Fruit fly (Drosophila melanogaster): Measurements from ENCODE around the gene sta.

The sta gene

dm6 chrX:1470562-1470961, 12.7 kb downstream of the sta start, which contains the start of gene pck (continued):
- TF ChIP-seq dysf (GFP tag; IDR thresholded peaks at IDR 0.05) = peak; percentile 51; the same call in 1 of the 3 replicates
- no peak for TF ChIP-seq CG15011 (GFP tag; optimal IDR thresholded peaks at IDR 0.05)
- no peak for TF ChIP-seq tup (GFP tag; optimal IDR thresholded peaks at IDR 0.05)
- peak; percentile 36 for TF ChIP-seq gcm2 (GFP tag; optimal IDR thresholded peaks at IDR 0.05)
- peak; percentile 26 for TF ChIP-seq CTCF (GFP tag; optimal IDR thresholded peaks at IDR 0.05)
- TF ChIP-seq Tbp (GFP tag; optimal IDR thresholded peaks at IDR 0.05) = no peak
- peak; percentile 22; the same call in 1 of the 2 replicates for TF ChIP-seq CG11696 (GFP tag; IDR thresholded peaks at IDR 0.05)
- TF ChIP-seq Xbp1 (GFP tag; optimal IDR thresholded peaks at IDR 0.05) = peak; percentile 69
- peak; percentile 69 for TF ChIP-seq CG16863 (GFP tag; optimal IDR thresholded peaks at IDR 0.05)
- TF ChIP-seq Adf1 (GFP tag; IDR thresholded peaks at IDR 0.05) = peak; percentile 31; the same call in 1 of the 2 replicates
- TF ChIP-seq CG7271 (tag; optimal IDR thresholded peaks at IDR 0.05) = peak; percentile 49
- TF ChIP-seq eve (GFP tag; optimal IDR thresholded peaks at IDR 0.05) = no peak
- TF ChIP-seq ash1 (GFP tag; optimal IDR thresholded peaks at IDR 0.05) = no peak
- TF ChIP-seq CG13775 (GFP tag; optimal IDR thresholded peaks at IDR 0.05) = peak; percentile 69
- TF ChIP-seq cg (GFP tag; optimal IDR thresholded peaks at IDR 0.05) = peak; percentile 42
- no peak for TF ChIP-seq Hr39 (optimal IDR thresholded peaks at IDR 0.05)
- no peak for TF ChIP-seq CG11723 (GFP tag; optimal IDR thresholded peaks at IDR 0.05)
- TF ChIP-seq Gug (GFP tag; IDR thresholded peaks at IDR 0.05) = peak; percentile 61
- TF ChIP-seq Scr (GFP tag; IDR thresholded peaks at IDR 0.05; ENCODE audit: partially characterized antibody) = peak; percentile 67
- peak; percentile 55 for TF ChIP-seq ttk (GFP tag; IDR thresholded peaks at IDR 0.05)
- TF ChIP-seq CG4617 (GFP tag; optimal IDR thresholded peaks at IDR 0.05; ENCODE audit: borderline replicate concordance) = peak; percentile 81
- TF ChIP-seq dati (GFP tag; IDR thresholded peaks at IDR 0.05) = 0 out of 2 replicates have a peak, but pooled peaks have one; percentile 20
- TF ChIP-seq vvl (GFP tag; IDR thresholded peaks at IDR 0.05) = peak; percentile 86
- TF ChIP-seq CG3726 (GFP tag; IDR thresholded peaks at IDR 0.05) = 0 out of 3 replicates have a peak, but pooled peaks have one; percentile 25
- peak; percentile 35; the same call in 1 of the 2 replicates for TF ChIP-seq HLH3B (GFP tag; IDR thresholded peaks at IDR 0.05)
- TF ChIP-seq CG9727 (GFP tag; optimal IDR thresholded peaks at IDR 0.05) = peak; percentile 69
- TF ChIP-seq chm (GFP tag; IDR thresholded peaks at IDR 0.05) = peak; percentile 60; the same call in 1 of the 2 replicates
- TF ChIP-seq bsh (GFP tag; optimal IDR thresholded peaks at IDR 0.05) = peak in 1 of 2 experiments; percentile 76
- TF ChIP-seq grn (GFP tag; optimal IDR thresholded peaks at IDR 0.05) = no peak
- peak; percentile 17 for TF ChIP-seq trh (GFP tag; optimal IDR thresholded peaks at IDR 0.05)
- TF ChIP-seq MESR4 (GFP tag; optimal IDR thresholded peaks at IDR 0.05) = peak; percentile 75
- peak; percentile 14 for TF ChIP-seq Dek (tag; optimal IDR thresholded peaks at IDR 0.05)
- TF ChIP-seq CG10147 (GFP tag; optimal IDR thresholded peaks at IDR 0.05) = peak; percentile 16
- peak; percentile 51; the same call in 1 of the 2 replicates for TF ChIP-seq CG31441 (GFP tag; IDR thresholded peaks at IDR 0.05)
- peak; percentile 45 for TF ChIP-seq CG9437 (GFP tag; optimal IDR thresholded peaks at IDR 0.05)
- peak; percentile 22 for TF ChIP-seq CHES-1-like (GFP tag; optimal IDR thresholded peaks at IDR 0.05)
- peak; percentile 61 for TF ChIP-seq HmgZ (tag; optimal IDR thresholded peaks at IDR 0.05)
- peak; percentile 55 for TF ChIP-seq Atf3 (GFP tag; optimal IDR thresholded peaks at IDR 0.05)
- no peak for TF ChIP-seq abd-A (tag; optimal IDR thresholded peaks at IDR 0.05)
- peak; percentile 67 for TF ChIP-seq CG12744 (GFP tag; optimal IDR thresholded peaks at IDR 0.05)
- no peak for TF ChIP-seq CG11093 (GFP tag; IDR thresholded peaks at IDR 0.05)
- no peak for TF ChIP-seq Lpt (GFP tag; optimal IDR thresholded peaks at IDR 0.05)
- TF ChIP-seq cas (GFP tag; IDR thresholded peaks at IDR 0.05) = no peak
- TF ChIP-seq HHEX (GFP tag; optimal IDR thresholded peaks at IDR 0.05) = peak; percentile 6
- TF ChIP-seq gro (GFP tag; optimal IDR thresholded peaks at IDR 0.05) = peak; percentile 47
- TF ChIP-seq CG14667 (GFP tag; IDR thresholded peaks at IDR 0.05) = peak; percentile 44
- peak; percentile 9 for TF ChIP-seq CG18619 (GFP tag; optimal IDR thresholded peaks at IDR 0.05)
- peak; percentile 53 for TF ChIP-seq CG5245 (GFP tag; optimal IDR thresholded peaks at IDR 0.05)
- no peak for TF ChIP-seq CG31365 (tag; optimal IDR thresholded peaks at IDR 0.05)
- peak; percentile 71 for TF ChIP-seq NC2β (GFP tag; optimal IDR thresholded peaks at IDR 0.05)
- TF ChIP-seq gcm (GFP tag; optimal IDR thresholded peaks at IDR 0.05) = peak; percentile 51
- no peak for TF ChIP-seq br (optimal IDR thresholded peaks at IDR 0.05)
- peak; percentile 59 for TF ChIP-seq CG1602 (GFP tag; optimal IDR thresholded peaks at IDR 0.05)
